Fruit fly (Drosophila melanogaster) whole organism, prepupa: ENCODE data around the gene CG14931.

Source experiments
- CG16779 ChIP-seq: fragments of 200-800 bp; sonication (Bioruptor generic); optimal IDR thresholded peaks from 3 replicates; lab custom pipeline; 2017; ENCODE audit warnings: missing biosample characterization, mild to moderate bottlenecking, missing genetic modification characterization
- CG6276 ChIP-seq: fragments of 200-800 bp; sonication (Bioruptor generic); optimal IDR thresholded peaks from 2 replicates; lab custom pipeline; 2017; ENCODE audit warnings: missing biosample characterization, mild to moderate bottlenecking, missing genetic modification characterization
- Lpt ChIP-seq: fragments of 200-800 bp; sonication (Bioruptor generic); optimal IDR thresholded peaks from 3 replicates; lab custom pipeline; 2016; ENCODE audit warnings: missing biosample characterization, missing genetic modification characterization
- OdsH ChIP-seq: fragments of 200-800 bp; sonication (Bioruptor generic); optimal IDR thresholded peaks from 3 replicates; lab custom pipeline; 2016; ENCODE audit warnings: missing biosample characterization, missing genetic modification characterization
- achi ChIP-seq: fragments of 200-800 bp; sonication (Bioruptor generic); optimal IDR thresholded peaks from 3 replicates; lab custom pipeline; 2016; ENCODE audit warnings: missing biosample characterization, missing genetic modification characterization

DNA sequence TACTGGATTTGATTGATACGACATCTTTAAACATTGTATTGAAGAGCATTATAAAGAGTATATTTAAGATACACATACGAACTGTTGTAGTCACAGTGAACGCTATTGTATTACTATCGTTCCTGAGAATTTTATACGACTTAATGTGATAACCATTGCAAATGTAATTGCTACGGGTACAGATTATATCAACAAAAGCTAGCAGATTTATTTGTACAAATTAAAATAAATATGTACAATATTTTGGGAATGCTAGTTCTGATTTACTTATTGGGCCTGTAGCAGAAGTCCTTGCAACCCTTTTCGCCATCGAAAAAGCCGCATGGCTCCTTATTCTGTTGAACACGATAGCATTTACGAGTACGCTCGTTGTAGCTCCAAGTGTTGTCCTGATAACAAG, 34.7 kb upstream of the CG14931 start, which contains the start of gene CG42470:
- no peak for TF ChIP-seq OdsH (GFP tag; lab: Kevin White, UChicago)
- TF ChIP-seq CG16779 (tag; lab: Kevin White, UChicago): no peak
- no peak for TF ChIP-seq achi (GFP tag; lab: Kevin White, UChicago)
- TF ChIP-seq Lpt (GFP tag; lab: Kevin White, UChicago): no peak
- TF ChIP-seq CG6276 (GFP tag; lab: Kevin White, UChicago): no peak
